Worm (Caenorhabditis elegans): Measurements from ENCODE around the gene ruvb-2.

ruvb-2 gene

DNA sequence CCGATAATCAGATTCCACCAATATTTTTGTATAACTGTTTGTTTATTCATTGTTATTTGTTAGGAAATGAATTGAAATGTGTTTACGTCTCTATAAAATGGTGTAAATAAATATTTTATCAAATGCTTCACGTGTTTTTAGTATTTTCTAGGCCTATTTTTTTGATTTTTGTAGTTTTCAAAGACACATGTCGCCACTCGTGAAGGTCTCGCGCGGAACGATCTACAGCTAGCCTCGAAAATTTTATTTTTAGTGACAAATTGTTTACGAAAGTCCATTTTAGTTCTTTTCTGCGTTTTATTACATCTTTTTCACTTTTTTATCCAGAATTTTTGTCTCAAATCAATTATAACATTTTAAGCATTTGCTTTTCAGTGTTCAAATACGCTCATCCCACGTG lies 15.6 kb downstream of the ruvb-2 start, which contains the start of gene T22D1.5 (continued):
- TF ChIP-seq xnd-1 (tag; optimal IDR thresholded peaks at IDR 0.05), result peak; percentile 92
- peak; percentile 57 for TF ChIP-seq dpl-1 (GFP tag; optimal IDR thresholded peaks at IDR 0.05)
- no peak for TF ChIP-seq ztf-25 (GFP tag; IDR thresholded peaks at IDR 0.05)
- TF ChIP-seq zfh-2 (GFP tag; conservative IDR thresholded peaks at IDR 0.05), result no peak
- TF ChIP-seq nfyb-1 (GFP tag; IDR thresholded peaks at IDR 0.05), result no peak
- no peak for TF ChIP-seq nfya-1 (tag; optimal IDR thresholded peaks at IDR 0.05; ENCODE audit: borderline replicate concordance, insufficient read depth)
- no peak for TF ChIP-seq B0019.2 (GFP tag; conservative IDR thresholded peaks at IDR 0.05)
- TF ChIP-seq mxl-1 (tag; optimal IDR thresholded peaks at IDR 0.05), result no peak
- TF ChIP-seq hmg-1.2 (GFP tag; IDR thresholded peaks at IDR 0.05), result no peak
- TF ChIP-seq ztf-18 (tag; optimal IDR thresholded peaks at IDR 0.05), result no peak
- TF ChIP-seq pbrm-1 (GFP tag; IDR thresholded peaks at IDR 0.05), result no peak
- TF ChIP-seq hmg-20 (GFP tag; IDR thresholded peaks at IDR 0.05), result no peak
- TF ChIP-seq B0035.1 (tag; optimal IDR thresholded peaks at IDR 0.05), result no peak
- TF ChIP-seq fkh-3 (tag; optimal IDR thresholded peaks at IDR 0.05), result no peak
- TF ChIP-seq F22D6.2 (tag; optimal IDR thresholded peaks at IDR 0.05), result no peak
- no peak for TF ChIP-seq egl-44 (GFP tag; IDR thresholded peaks at IDR 0.05)
- TF ChIP-seq dpff-1 (tag; optimal IDR thresholded peaks at IDR 0.05), result no peak
- no peak for TF ChIP-seq F37B4.10 (GFP tag; IDR thresholded peaks at IDR 0.05)
- no peak for TF ChIP-seq rpc-1 (optimal IDR thresholded peaks at IDR 0.05)
- TF ChIP-seq rpc-1 (tag; optimal IDR thresholded peaks at IDR 0.05), result no peak
- TF ChIP-seq nhr-80 (tag; optimal IDR thresholded peaks at IDR 0.05), result no peak
- TF ChIP-seq bed-1 (GFP tag; IDR thresholded peaks at IDR 0.05), result no peak
- no peak for TF ChIP-seq Y56A3A.18 (GFP tag; IDR thresholded peaks at IDR 0.05)
- no peak for TF ChIP-seq aptf-3 (GFP tag; IDR thresholded peaks at IDR 0.05)
- TF ChIP-seq ama-1 (optimal IDR thresholded peaks at IDR 0.05), result no peak
- TF ChIP-seq ama-1 (GFP tag; optimal IDR thresholded peaks at IDR 0.05), result no peak
- TF ChIP-seq ceh-40 (GFP tag; IDR thresholded peaks at IDR 0.05), result no peak
- no peak for TF ChIP-seq let-526 (GFP tag; IDR thresholded peaks at IDR 0.05)
- TF ChIP-seq bed-2 (GFP tag; IDR thresholded peaks at IDR 0.05), result no peak
- TF ChIP-seq B0261.1 (tag; optimal IDR thresholded peaks at IDR 0.05), result no peak
- TF ChIP-seq madf-8 (GFP tag; conservative IDR thresholded peaks at IDR 0.05), result peak; percentile 95
- no peak for TF ChIP-seq cebp-1 (GFP tag; IDR thresholded peaks at IDR 0.05)
- TF ChIP-seq cebp-1 (tag; optimal IDR thresholded peaks at IDR 0.05), result no peak
- no peak for TF ChIP-seq sptf-2 (GFP tag; optimal IDR thresholded peaks at IDR 0.05)
- TF ChIP-seq Y67H2A.10 (GFP tag; conservative IDR thresholded peaks at IDR 0.05), result no peak
- TF ChIP-seq madf-6 (GFP tag; IDR thresholded peaks at IDR 0.05), result peak; percentile 97
- TF ChIP-seq ztf-6 (GFP tag; IDR thresholded peaks at IDR 0.05), result no peak
- TF ChIP-seq lin-26 (GFP tag; IDR thresholded peaks at IDR 0.05), result no peak
- no peak for TF ChIP-seq akir-1 (GFP tag; optimal IDR thresholded peaks at IDR 0.05)
- peak; percentile 50 for TF ChIP-seq snpc-1.1 (tag; optimal IDR thresholded peaks at IDR 0.05; ENCODE audit: insufficient read depth)
- no peak for TF ChIP-seq ztf-22 (GFP tag; optimal IDR thresholded peaks at IDR 0.05)
- TF ChIP-seq F52B5.7 (tag; optimal IDR thresholded peaks at IDR 0.05), result no peak
- TF ChIP-seq F39B2.1 (GFP tag; IDR thresholded peaks at IDR 0.05), result no peak
- TF ChIP-seq die-1 (tag; optimal IDR thresholded peaks at IDR 0.05), result no peak
- TF ChIP-seq nhr-90 (tag; optimal IDR thresholded peaks at IDR 0.05), result no peak
- TF ChIP-seq athp-1 (tag; optimal IDR thresholded peaks at IDR 0.05), result no peak
- TF ChIP-seq dox-1 (GFP tag; IDR thresholded peaks at IDR 0.05), result no peak
- no peak for TF ChIP-seq madf-3 (GFP tag; IDR thresholded peaks at IDR 0.05)
- TF ChIP-seq F55B11.4 (tag; optimal IDR thresholded peaks at IDR 0.05; ENCODE audit: borderline replicate concordance, insufficient read depth), result no peak
- no peak for TF ChIP-seq C06A6.2 (GFP tag; conservative IDR thresholded peaks at IDR 0.05)
- peak; percentile 11 for TF ChIP-seq him-1 (tag; optimal IDR thresholded peaks at IDR 0.05)
- TF ChIP-seq B0336.3 (GFP tag; IDR thresholded peaks at IDR 0.05), result no peak
